Fruit fly (Drosophila melanogaster) whole organism, embryonic: ENCODE results near the gene srl.
A peak's percentile ranks its signal among the peaks of the same experiment; 100 is the strongest.

Experiments used
- Ada2b ChIP-seq: fragments of 200-800 bp; sonication (Bioruptor generic); IDR thresholded peaks from 2 replicates; pipeline ENCODE4 v1.3.6; 2022; ENCODE audit warnings: missing biosample characterization, missing genetic modification characterization
- CG10147 ChIP-seq: fragments of 200-800 bp; sonication (Bioruptor generic); optimal IDR thresholded peaks from 2 replicates; lab custom pipeline; 2019; ENCODE audit warnings: missing biosample characterization, mild to moderate bottlenecking, missing genetic modification characterization, moderate library complexity
- CG12071 ChIP-seq: fragments of 200-800 bp; sonication (Bioruptor generic); optimal IDR thresholded peaks from 3 replicates; lab custom pipeline; 2018; ENCODE audit warnings: missing biosample characterization, mild to moderate bottlenecking, missing genetic modification characterization
- CG12391 ChIP-seq: fragments of 200-800 bp; sonication (Bioruptor generic); optimal IDR thresholded peaks from 3 replicates; lab custom pipeline; 2018; ENCODE audit warnings: missing biosample characterization, mild to moderate bottlenecking, missing genetic modification characterization, moderate library complexity
- CG14860 ChIP-seq: fragments of 200-800 bp; sonication (Bioruptor generic); IDR thresholded peaks from 3 replicates; pipeline ENCODE4 v1.3.6; 2022; ENCODE audit warnings: missing biosample characterization, missing genetic modification characterization; ENCODE audit not compliant: partially characterized antibody
- CG15011 ChIP-seq: fragments of 200-800 bp; sonication (Bioruptor generic); optimal IDR thresholded peaks from 3 replicates; lab custom pipeline; 2018; ENCODE audit warnings: missing biosample characterization, mild to moderate bottlenecking, missing genetic modification characterization
- CG15696 ChIP-seq: fragments of 200-800 bp; sonication (Bioruptor generic); optimal IDR thresholded peaks from 2 replicates; lab custom pipeline; 2019; ENCODE audit warnings: missing biosample characterization, mild to moderate bottlenecking, missing genetic modification characterization, moderate library complexity
- CG16779 ChIP-seq: fragments of 200-800 bp; sonication (Bioruptor generic); IDR thresholded peaks from 2 replicates; pipeline ENCODE4 v1.3.6; 2022; ENCODE audit warnings: missing biosample characterization, missing genetic modification characterization
- CG2120 ChIP-seq: fragments of 200-800 bp; sonication (Bioruptor generic); optimal IDR thresholded peaks from 3 replicates; lab custom pipeline; 2016; ENCODE audit warnings: missing biosample characterization, missing genetic modification characterization
- CG2875 ChIP-seq: fragments of 200-800 bp; sonication (Bioruptor generic); optimal IDR thresholded peaks from 2 replicates; lab custom pipeline; 2017; ENCODE audit warnings: missing biosample characterization, mild to moderate bottlenecking, missing genetic modification characterization, missing genetic modification reagents
- CG31224 ChIP-seq: fragments of 200-800 bp; sonication (Bioruptor generic); IDR thresholded peaks from 2 replicates; pipeline ENCODE4 v1.3.6; 2022; ENCODE audit warnings: missing biosample characterization, missing genetic modification characterization
- CG4404 ChIP-seq: fragments of 200-800 bp; sonication (Bioruptor generic); IDR thresholded peaks from 2 replicates; pipeline ENCODE4 v1.3.6; 2022; ENCODE audit warnings: missing biosample characterization, missing genetic modification characterization
- CG4820 ChIP-seq: fragments of 200-800 bp; sonication (Bioruptor generic); optimal IDR thresholded peaks from 3 replicates; lab custom pipeline; 2016; ENCODE audit warnings: missing biosample characterization, missing genetic modification characterization
- CG6813 ChIP-seq: fragments of 200-800 bp; sonication (Bioruptor generic); optimal IDR thresholded peaks from 2 replicates; lab custom pipeline; 2017; ENCODE audit warnings: missing biosample characterization, missing genetic modification characterization, mild to moderate bottlenecking, moderate library complexity, missing genetic modification reagents
- CG7357 ChIP-seq: fragments of 200-800 bp; sonication (Bioruptor generic); IDR thresholded peaks from 3 replicates; pipeline ENCODE4 v1.3.6; 2022; ENCODE audit warnings: missing biosample characterization, missing genetic modification characterization
- CTCF ChIP-seq: fragments of 200-800 bp; sonication (Bioruptor generic); optimal IDR thresholded peaks from 2 replicates; lab custom pipeline; 2017; ENCODE audit warnings: missing biosample characterization, mild to moderate bottlenecking, missing genetic modification characterization, moderate library complexity
- D19B ChIP-seq: fragments of 200-800 bp; sonication (Bioruptor generic); optimal IDR thresholded peaks from 2 replicates; lab custom pipeline; 2017; ENCODE audit warnings: missing biosample characterization, mild to moderate bottlenecking, missing genetic modification characterization
- Drgx ChIP-seq: fragments of 200-800 bp; sonication (Bioruptor generic); IDR thresholded peaks from 2 replicates; pipeline ENCODE4 v1.3.6; 2022; ENCODE audit warnings: missing biosample characterization, missing genetic modification characterization
- Eip74EF ChIP-seq, 2 experiments: fragments of 200-800 bp in 1 of 2; fragments of >200 bp in 1 of 2; sonication (Bioruptor generic) in 1 of 2; optimal IDR thresholded peaks; 2 replicates each; lab custom pipeline; 2017 to 2019; ENCODE audit warnings: missing biosample characterization in 2 of 2, missing genetic modification characterization in 2 of 2, mild to moderate bottlenecking in 1 of 2, moderate library complexity in 1 of 2
- Ets65A ChIP-seq: fragments of 200-800 bp; sonication (Bioruptor generic); peaks from one replicate; lab custom pipeline; 2016; ENCODE audit warnings: missing biosample characterization, missing genetic modification characterization
- H15 ChIP-seq: fragments of 200-800 bp; sonication (Bioruptor generic); IDR thresholded peaks from 3 replicates; pipeline ENCODE4 v1.3.6; 2022; ENCODE audit warnings: missing biosample characterization, missing genetic modification characterization
- Hey ChIP-seq: fragments of 200-800 bp; sonication (Bioruptor generic); optimal IDR thresholded peaks from 3 replicates; lab custom pipeline; 2018; ENCODE audit warnings: missing biosample characterization, mild to moderate bottlenecking, missing genetic modification characterization
- Hmx ChIP-seq: fragments of 200-800 bp; sonication (Bioruptor generic); optimal IDR thresholded peaks from 2 replicates; lab custom pipeline; 2016; ENCODE audit warnings: missing biosample characterization, missing genetic modification characterization
- Hr78 ChIP-seq, 2 experiments: fragments of 200-800 bp in 1 of 2; fragments of >200 bp in 1 of 2; sonication (Bioruptor generic) in 1 of 2; optimal IDR thresholded peaks; 2 replicates each; lab custom pipeline; 2017 to 2019; ENCODE audit warnings: missing biosample characterization in 2 of 2, missing genetic modification characterization in 2 of 2, mild to moderate bottlenecking in 1 of 2, moderate library complexity in 1 of 2
- Lim3 ChIP-seq: fragments of 200-800 bp; sonication (Bioruptor generic); IDR thresholded peaks from 2 replicates; pipeline ENCODE4 v1.3.6; 2022; ENCODE audit warnings: missing biosample characterization, missing genetic modification characterization
- Nf-YB ChIP-seq: fragments of 200-800 bp; sonication (Bioruptor generic); optimal IDR thresholded peaks from 3 replicates; lab custom pipeline; 2019; ENCODE audit warnings: missing biosample characterization, mild to moderate bottlenecking, missing genetic modification characterization, moderate library complexity
- Ptx1 ChIP-seq: fragments of 200-800 bp; sonication (Bioruptor generic); IDR thresholded peaks from 2 replicates; pipeline ENCODE4 v1.3.6; 2022; ENCODE audit warnings: missing biosample characterization, missing genetic modification characterization
- ato ChIP-seq: fragments of 200-800 bp; sonication (Bioruptor generic); IDR thresholded peaks from 2 replicates; pipeline ENCODE4 v1.3.6; 2022; ENCODE audit warnings: missing biosample characterization, missing genetic modification characterization; ENCODE audit not compliant: partially characterized antibody
- bsh ChIP-seq, 2 experiments: fragments of 200-800 bp; sonication (Bioruptor generic); optimal IDR thresholded peaks; 2 replicates each; lab custom pipeline; 2017 to 2018; ENCODE audit warnings: mild to moderate bottlenecking in 2 of 2, missing biosample characterization in 2 of 2, missing genetic modification characterization in 2 of 2, moderate library complexity in 1 of 2
- cato ChIP-seq: fragments of 200-800 bp; sonication (Bioruptor generic); optimal IDR thresholded peaks from 2 replicates; lab custom pipeline; 2016; ENCODE audit warnings: missing biosample characterization, missing genetic modification characterization, borderline replicate concordance
- croc ChIP-seq: fragments of 200-800 bp; sonication (Bioruptor generic); conservative IDR thresholded peaks from 3 replicates; pipeline ENCODE4 v1.3.6; 2022; ENCODE audit warnings: missing biosample characterization, missing genetic modification characterization
- crol ChIP-seq: fragments of 200-800 bp; sonication (Bioruptor generic); IDR thresholded peaks from 2 replicates; pipeline ENCODE4 v1.3.6; 2022; ENCODE audit warnings: missing biosample characterization, missing genetic modification characterization
- dati ChIP-seq: fragments of 200-800 bp; sonication (Bioruptor generic); IDR thresholded peaks from 2 replicates; pipeline ENCODE4 v1.3.6; 2022; ENCODE audit warnings: missing biosample characterization, missing genetic modification characterization
- dmrt99B ChIP-seq: fragments of 200-800 bp; sonication (Bioruptor generic); optimal IDR thresholded peaks from 2 replicates; lab custom pipeline; 2018; ENCODE audit warnings: missing biosample characterization, mild to moderate bottlenecking, missing genetic modification characterization, moderate library complexity
- ems ChIP-seq: fragments of 200-800 bp; sonication (Bioruptor generic); optimal IDR thresholded peaks from 3 replicates; lab custom pipeline; 2016; ENCODE audit warnings: missing biosample characterization, missing genetic modification characterization
- ewg ChIP-seq: fragments of 200-800 bp; sonication (Bioruptor generic); optimal IDR thresholded peaks from 3 replicates; lab custom pipeline; 2017; ENCODE audit warnings: mild to moderate bottlenecking, missing biosample characterization, missing genetic modification reagents, missing genetic modification characterization
- fd64A ChIP-seq: fragments of 200-800 bp; sonication (Bioruptor generic); optimal IDR thresholded peaks from 3 replicates; lab custom pipeline; 2018; ENCODE audit warnings: missing biosample characterization, mild to moderate bottlenecking, missing genetic modification characterization
- ftz-f1 ChIP-seq: fragments of 200-800 bp; sonication (Bioruptor generic); optimal IDR thresholded peaks from 2 replicates; lab custom pipeline; 2016; ENCODE audit warnings: missing biosample characterization, missing genetic modification characterization
- gsb-n ChIP-seq: fragments of 200-800 bp; sonication (Bioruptor generic); optimal IDR thresholded peaks from 3 replicates; lab custom pipeline; 2018; ENCODE audit warnings: missing biosample characterization, mild to moderate bottlenecking, missing genetic modification characterization
- mam ChIP-seq: fragments of 200-800 bp; sonication (Bioruptor generic); optimal IDR thresholded peaks from 3 replicates; lab custom pipeline; 2016; ENCODE audit warnings: missing biosample characterization, missing genetic modification characterization
- org-1 ChIP-seq: fragments of 200-800 bp; sonication (Bioruptor generic); optimal IDR thresholded peaks from 2 replicates; lab custom pipeline; 2017; ENCODE audit warnings: missing biosample characterization, missing genetic modification characterization
- phol ChIP-seq: fragments of 200-800 bp; sonication (Bioruptor generic); optimal IDR thresholded peaks from 3 replicates; lab custom pipeline; 2018; ENCODE audit warnings: missing biosample characterization, mild to moderate bottlenecking, missing genetic modification characterization, moderate library complexity
- ro ChIP-seq: fragments of 200-800 bp; sonication (Bioruptor generic); IDR thresholded peaks from 2 replicates; pipeline ENCODE4 v1.3.6; 2022; ENCODE audit warnings: missing biosample characterization, missing genetic modification characterization
- slp2 ChIP-seq: fragments of 200-800 bp; sonication (Bioruptor generic); optimal IDR thresholded peaks from 2 replicates; lab custom pipeline; 2016; ENCODE audit warnings: missing biosample characterization, missing genetic modification characterization
- sob ChIP-seq: fragments of 200-800 bp; sonication (Bioruptor generic); IDR thresholded peaks from 2 replicates; pipeline ENCODE4 v1.3.6; 2022; ENCODE audit warnings: missing biosample characterization, missing genetic modification characterization
- tna ChIP-seq: fragments of 200-800 bp; sonication (Bioruptor generic); IDR thresholded peaks from 2 replicates; pipeline ENCODE4 v1.3.6; 2022; ENCODE audit warnings: missing biosample characterization, missing genetic modification characterization; ENCODE audit not compliant: partially characterized antibody
- tx ChIP-seq: fragments of 200-800 bp; sonication (Bioruptor generic); optimal IDR thresholded peaks from 2 replicates; lab custom pipeline; 2016; ENCODE audit warnings: missing biosample characterization, missing genetic modification characterization
- unc-4 ChIP-seq: fragments of 200-800 bp; sonication (Bioruptor generic); IDR thresholded peaks from 2 replicates; pipeline ENCODE4 v1.3.6; 2022; ENCODE audit warnings: missing biosample characterization, missing genetic modification characterization; ENCODE audit not compliant: partially characterized antibody
- zfh1 ChIP-seq: fragments of 200-800 bp; sonication (Bioruptor generic); IDR thresholded peaks from 3 replicates; pipeline ENCODE4 v1.3.6; 2022; ENCODE audit warnings: missing biosample characterization, missing genetic modification characterization

srl gene

DNA sequence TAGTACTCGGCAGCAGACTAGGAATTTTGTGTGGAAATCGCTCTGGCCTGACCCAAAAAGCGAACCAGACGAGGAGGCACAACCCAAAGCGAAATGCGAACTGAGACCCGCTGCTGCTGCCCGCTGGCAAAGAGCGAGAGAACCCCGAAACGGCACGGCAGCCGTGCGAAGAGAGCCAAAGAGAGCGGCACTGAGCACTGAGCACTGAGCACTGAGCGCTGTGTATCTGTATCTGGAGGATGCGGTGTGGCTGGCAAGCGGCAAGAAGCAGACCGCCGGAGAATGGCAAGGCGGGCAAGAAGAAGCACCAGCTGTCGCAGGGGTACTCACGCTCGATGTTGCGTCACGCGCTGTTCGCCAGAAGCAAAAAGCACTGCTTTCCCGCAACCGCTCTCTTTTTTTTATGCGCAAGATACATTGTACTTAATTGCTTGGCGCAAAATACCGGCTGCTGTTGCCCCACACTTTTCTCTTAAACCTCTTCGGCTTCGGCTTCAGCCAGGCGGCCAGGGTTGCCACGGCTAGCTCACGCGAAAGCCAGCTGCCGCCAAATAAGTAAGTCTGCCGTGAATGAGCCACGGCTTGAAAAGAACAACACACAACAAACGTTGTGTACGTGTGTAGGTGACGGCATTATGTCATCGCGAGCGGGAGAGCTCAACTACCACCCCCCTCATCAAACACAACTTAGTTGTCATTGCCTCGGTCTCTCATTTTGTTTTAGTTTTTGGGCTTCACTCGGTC is 24.2 kb upstream of the srl start (continued):
- TF ChIP-seq tna (GFP tag; lab: Robert Waterston, UW), result peak; percentile 22; the same call in 1 of the 2 replicates
- no peak for TF ChIP-seq CG31224 (GFP tag; lab: Robert Waterston, UW)
- no peak for TF ChIP-seq CG4404 (GFP tag; lab: Robert Waterston, UW)
- no peak for TF ChIP-seq CG16779 (GFP tag; lab: Robert Waterston, UW)
- TF ChIP-seq gsb-n (tag; lab: Kevin White, UChicago), result peak; percentile 25
- TF ChIP-seq Hey (tag; lab: Kevin White, UChicago), result peak; percentile 1
- TF ChIP-seq crol (GFP tag; lab: Robert Waterston, UW), result peak; percentile 78
- no peak for TF ChIP-seq org-1
- no peak for TF ChIP-seq phol (tag; lab: Kevin White, UChicago)
- no peak for TF ChIP-seq Lim3
- TF ChIP-seq Ada2b, result no peak
- peak; percentile 7 for TF ChIP-seq fd64A (GFP tag; lab: Kevin White, UChicago)
- TF ChIP-seq ems (GFP tag; lab: Kevin White, UChicago), result no peak
- TF ChIP-seq dati (GFP tag; lab: Robert Waterston, UW), result no peak
- peak; percentile 35 for TF ChIP-seq CG12071 (GFP tag; lab: Kevin White, UChicago)
- TF ChIP-seq ro, result no peak
- peak; percentile 32 for TF ChIP-seq ftz-f1 (GFP tag; lab: Kevin White, UChicago)
- TF ChIP-seq mam (GFP tag; lab: Kevin White, UChicago), result no peak
- 0 out of 3 replicates have a peak, but pooled peaks have one; percentile 15 for TF ChIP-seq zfh1 (GFP tag; lab: Robert Waterston, UW)
- TF ChIP-seq CG14860 (GFP tag; lab: Robert Waterston, UW), result no peak
- TF ChIP-seq croc (GFP tag; lab: Robert Waterston, UW), result no peak
- no peak for TF ChIP-seq CG15011 (GFP tag; lab: Kevin White, UChicago)
- no peak for TF ChIP-seq CG10147 (GFP tag; lab: Kevin White, UChicago)
- TF ChIP-seq tx (GFP tag; lab: Kevin White, UChicago), result no peak
- TF ChIP-seq D19B, result no peak
- TF ChIP-seq sob (GFP tag; lab: Robert Waterston, UW), result 0 out of 2 replicates have a peak, but pooled peaks have one; percentile 19
- 0 out of 2 replicates have a peak, but pooled peaks have one; percentile 21 for TF ChIP-seq Drgx (GFP tag; lab: Robert Waterston, UW)
- peak in 1 of 2 experiments; percentile 20 for TF ChIP-seq bsh (GFP tag; optimal IDR thresholded peaks at IDR 0.05; lab: Kevin White, UChicago)
- TF ChIP-seq CG7357 (GFP tag; lab: Robert Waterston, UW), result no peak
- peak; percentile 34 for TF ChIP-seq CG6813
- TF ChIP-seq CG2875 (GFP tag; lab: Kevin White, UChicago), result no peak
- no peak for TF ChIP-seq CG12391 (tag; lab: Kevin White, UChicago)
- no peak for TF ChIP-seq Hr78 (GFP tag; optimal IDR thresholded peaks at IDR 0.05; lab: Kevin White, UChicago)
- no peak for TF ChIP-seq Nf-YB (GFP tag; lab: Kevin White, UChicago)
- peak; percentile 77 for TF ChIP-seq ewg (GFP tag; lab: Kevin White, UChicago)
- TF ChIP-seq CG4820 (GFP tag; lab: Kevin White, UChicago), result no peak
- TF ChIP-seq dmrt99B (tag; lab: Kevin White, UChicago), result no peak
- no peak for TF ChIP-seq CTCF (GFP tag; lab: Kevin White, UChicago)
- TF ChIP-seq CG15696, result no peak
- TF ChIP-seq cato (GFP tag; lab: Kevin White, UChicago), result no peak
- TF ChIP-seq slp2 (GFP tag; lab: Kevin White, UChicago), result no peak
- no peak for TF ChIP-seq Ets65A (GFP tag; lab: Kevin White, UChicago)
- TF ChIP-seq Hmx (GFP tag; lab: Kevin White, UChicago), result no peak
- TF ChIP-seq ato (GFP tag; lab: Robert Waterston, UW), result peak; percentile 55; the same call in 1 of the 2 replicates
- TF ChIP-seq Ptx1 (GFP tag; lab: Robert Waterston, UW), result no peak
- no peak for TF ChIP-seq Eip74EF (GFP tag; optimal IDR thresholded peaks at IDR 0.05; lab: Kevin White, UChicago)
- TF ChIP-seq H15 (GFP tag; lab: Robert Waterston, UW), result no peak
- no peak; the same call in 1 of the 2 replicates for TF ChIP-seq unc-4 (GFP tag; lab: Robert Waterston, UW)
- TF ChIP-seq CG2120, result peak; percentile 7
